Worm (Caenorhabditis elegans) whole organism, L1 larva: Measurements from ENCODE around the gene fbxa-14.

Experiments used
- C04F5.9 ChIP-seq: sonication (generic microtip); optimal IDR thresholded peaks from 2 replicates; lab custom pipeline; 2016; ENCODE audit warnings: missing genetic modification characterization, missing compliant biosample characterization
- aha-1 ChIP-seq: fragments of 150-350 bp; optimal IDR thresholded peaks from 2 replicates; lab custom pipeline; 2014; ENCODE audit warnings: missing biosample characterization, missing genetic modification characterization
- ceh-8 ChIP-seq: fragments of 200-800 bp; sonication (Bioruptor generic); optimal IDR thresholded peaks from 2 replicates; lab custom pipeline; 2018; ENCODE audit warnings: mild to moderate bottlenecking, missing genetic modification characterization, moderate library complexity, missing compliant biosample characterization
- ceh-88 ChIP-seq: fragments of 200-800 bp; sonication (Bioruptor generic); IDR thresholded peaks from 2 replicates; pipeline ENCODE4 v1.3.6; 2022; ENCODE audit warnings: missing genetic modification characterization, missing compliant biosample characterization
- ceh-90 ChIP-seq: sonication (generic microtip); optimal IDR thresholded peaks from 2 replicates; lab custom pipeline; 2016; ENCODE audit warnings: missing genetic modification characterization, missing compliant biosample characterization
- efl-1 ChIP-seq, 4 experiments: fragments of 150-350 bp; optimal IDR thresholded peaks in 3 of 4; peaks in 1 of 4; 1 replicate in 1 of 4; 2 replicates in 3 of 4; lab custom pipeline; 2014; ENCODE audit warnings: missing biosample characterization in 2 of 4, missing genetic modification characterization in 2 of 4, missing genetic modification reagents in 2 of 4
- efl-3 ChIP-seq: fragments of 200-800 bp; sonication (Bioruptor generic); optimal IDR thresholded peaks from 2 replicates; lab custom pipeline; 2018; ENCODE audit warnings: mild to moderate bottlenecking, missing genetic modification characterization, missing compliant biosample characterization
- egl-13 ChIP-seq: sonication (generic microtip); optimal IDR thresholded peaks from 2 replicates; lab custom pipeline; 2016; ENCODE audit warnings: missing genotype, missing genetic modification reagents, missing genetic modification characterization, missing compliant biosample characterization
- elt-2 ChIP-seq: sonication (generic microtip); optimal IDR thresholded peaks from 2 replicates; lab custom pipeline; 2016; ENCODE audit warnings: missing genetic modification characterization, mild to moderate bottlenecking, inconsistent platforms, missing compliant biosample characterization, missing genetic modification reagents
- elt-3 ChIP-seq, 6 experiments: fragments of 150-350 bp in 1 of 6; sonication (generic microtip); optimal IDR thresholded peaks; 2 replicates each; lab custom pipeline; 2017 to 2018; ENCODE audit warnings: missing biosample characterization in 6 of 6, missing genetic modification characterization in 6 of 6, inconsistent platforms in 1 of 6
- fos-1 ChIP-seq: fragments of 150-350 bp; optimal IDR thresholded peaks from 2 replicates; lab custom pipeline; 2014; ENCODE audit warnings: missing biosample characterization, missing genetic modification characterization
- hlh-4 ChIP-seq: sonication (generic microtip); optimal IDR thresholded peaks from 2 replicates; lab custom pipeline; 2016; ENCODE audit warnings: mild to moderate bottlenecking, missing genetic modification characterization, missing compliant biosample characterization
- irx-1 ChIP-seq: sonication (generic microtip); optimal IDR thresholded peaks from 2 replicates; lab custom pipeline; 2016; ENCODE audit warnings: missing genetic modification characterization, missing compliant biosample characterization
- lin-39 ChIP-seq: fragments of 150-350 bp; optimal IDR thresholded peaks from 2 replicates; lab custom pipeline; 2014; ENCODE audit warnings: missing biosample characterization, missing genetic modification reagents, missing genetic modification characterization
- mab-9 ChIP-seq: fragments of 200-800 bp; sonication (Bioruptor generic); IDR thresholded peaks from 2 replicates; pipeline ENCODE4 v1.3.6; 2022; ENCODE audit warnings: missing genetic modification reagents, missing genetic modification characterization, missing compliant biosample characterization
- mdl-1 ChIP-seq, 2 experiments: fragments of 150-350 bp; optimal IDR thresholded peaks; 2 replicates each; lab custom pipeline; 2014 to 2017; ENCODE audit warnings: missing biosample characterization in 2 of 2, missing genetic modification characterization in 2 of 2, inconsistent platforms in 1 of 2
- nhr-12 ChIP-seq: sonication (generic microtip); optimal IDR thresholded peaks from 2 replicates; lab custom pipeline; 2017; ENCODE audit warnings: missing biosample characterization, missing genetic modification characterization
- nhr-19 ChIP-seq: fragments of 200-800 bp; sonication (Bioruptor generic); conservative IDR thresholded peaks from 2 replicates; pipeline ENCODE4 v1.3.6; 2022; ENCODE audit warnings: missing genetic modification characterization, missing compliant biosample characterization
- nhr-20 ChIP-seq: sonication (generic microtip); optimal IDR thresholded peaks from 2 replicates; lab custom pipeline; 2016; ENCODE audit warnings: mild to moderate bottlenecking, missing genetic modification characterization, missing compliant biosample characterization
- nhr-237 ChIP-seq: fragments of 150-350 bp; optimal IDR thresholded peaks from 2 replicates; lab custom pipeline; 2014; ENCODE audit warnings: missing biosample characterization, missing genetic modification characterization
- nhr-28 ChIP-seq: fragments of 150-350 bp; optimal IDR thresholded peaks from 2 replicates; lab custom pipeline; 2014; ENCODE audit warnings: missing biosample characterization, missing genetic modification characterization
- nhr-47 ChIP-seq: sonication (generic microtip); optimal IDR thresholded peaks from 2 replicates; lab custom pipeline; 2016; ENCODE audit warnings: mild to moderate bottlenecking, missing genetic modification characterization, moderate library complexity, missing compliant biosample characterization
- nhr-71 ChIP-seq: sonication (generic microtip); optimal IDR thresholded peaks from 2 replicates; lab custom pipeline; 2016; ENCODE audit warnings: mild to moderate bottlenecking, missing genetic modification characterization, moderate library complexity, missing compliant biosample characterization
- nhr-90 ChIP-seq: sonication (generic microtip); optimal IDR thresholded peaks from 2 replicates; lab custom pipeline; 2016; ENCODE audit warnings: mild to moderate bottlenecking, missing genetic modification characterization, missing compliant biosample characterization; ENCODE audit not compliant: poor library complexity
- skn-1 ChIP-seq: fragments of 150-350 bp; optimal IDR thresholded peaks from 2 replicates; lab custom pipeline; 2014; ENCODE audit warnings: missing biosample characterization, missing genetic modification characterization
- snpc-4 ChIP-seq: fragments of 150-350 bp; optimal IDR thresholded peaks from 2 replicates; lab custom pipeline; 2014; ENCODE audit warnings: missing biosample characterization, missing genetic modification characterization
- sptf-1 ChIP-seq: fragments of 150-350 bp; optimal IDR thresholded peaks from 2 replicates; lab custom pipeline; 2014; ENCODE audit warnings: missing biosample characterization, missing genetic modification characterization
- sup-37 ChIP-seq: fragments of 200-800 bp; sonication (Bioruptor generic); optimal IDR thresholded peaks from 2 replicates; lab custom pipeline; 2018; ENCODE audit warnings: mild to moderate bottlenecking, missing genetic modification characterization, missing compliant biosample characterization
- tlp-1 ChIP-seq: fragments of 150-350 bp; optimal IDR thresholded peaks from 2 replicates; lab custom pipeline; 2014; ENCODE audit warnings: missing biosample characterization, missing genetic modification characterization
- unc-130 ChIP-seq: fragments of 150-350 bp; optimal IDR thresholded peaks from 2 replicates; lab custom pipeline; 2017; ENCODE audit warnings: missing biosample characterization, missing genetic modification characterization, inconsistent platforms
- unc-30 ChIP-seq: sonication (generic microtip); optimal IDR thresholded peaks from 2 replicates; lab custom pipeline; 2017; ENCODE audit warnings: missing biosample characterization, missing genetic modification characterization
- vab-15 ChIP-seq: sonication (generic microtip); optimal IDR thresholded peaks from 2 replicates; lab custom pipeline; 2017; ENCODE audit warnings: missing genotype, mild to moderate bottlenecking, missing genetic modification characterization, missing compliant biosample characterization
- zag-1 ChIP-seq: fragments of 150-350 bp; optimal IDR thresholded peaks from 2 replicates; lab custom pipeline; 2014; ENCODE audit warnings: missing biosample characterization, missing genetic modification characterization
- zip-4 ChIP-seq: fragments of 200-800 bp; sonication (Bioruptor generic); optimal IDR thresholded peaks from 2 replicates; lab custom pipeline; 2018; ENCODE audit warnings: mild to moderate bottlenecking, missing genetic modification characterization, moderate library complexity, missing compliant biosample characterization

The fbxa-14 gene

DNA sequence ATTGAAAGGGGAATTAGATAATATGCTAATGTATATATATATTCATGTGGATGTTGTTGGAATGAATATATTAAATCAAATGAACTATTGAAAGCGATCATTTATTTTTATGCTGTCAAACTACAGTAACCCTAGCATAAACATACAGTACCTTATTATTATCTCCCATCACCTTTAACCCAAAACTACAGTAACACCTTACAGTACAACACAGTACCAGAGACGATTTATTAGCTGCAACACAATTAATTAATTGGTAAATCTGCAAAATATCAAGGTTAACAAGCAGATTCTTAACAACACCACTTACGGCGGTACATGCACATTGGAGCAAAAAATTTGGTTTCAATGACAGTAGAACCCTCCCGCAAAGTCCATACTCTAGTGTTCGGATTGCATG is 30.9 kb upstream of the fbxa-14 start, which contains the start of gene Y82E9BL.1:
Y82E9BL.1 (minus strand) TSS at position 101 of the 400 bp plus-strand sequence.
- TF ChIP-seq elt-2 (tag; lab: Kevin White, UChicago) (no peak), nhr-47 (tag; lab: Kevin White, UChicago) (no peak), vab-15 (tag; lab: Kevin White, UChicago) (no peak), unc-30 (no peak), elt-3 (tag; optimal IDR thresholded peaks at IDR 0.05; lab: Kevin White, UChicago) (no peak), ceh-90 (tag; lab: Kevin White, UChicago) (no peak), nhr-71 (tag; lab: Kevin White, UChicago) (no peak), skn-1 (tag; lab: Kevin White, UChicago) (no peak), nhr-12 (tag; lab: Kevin White, UChicago) (no peak), ceh-8 (GFP tag; lab: Kevin White, UChicago) (no peak), mab-9 (GFP tag; lab: Robert Waterston, UW) (no peak)

DNA sequence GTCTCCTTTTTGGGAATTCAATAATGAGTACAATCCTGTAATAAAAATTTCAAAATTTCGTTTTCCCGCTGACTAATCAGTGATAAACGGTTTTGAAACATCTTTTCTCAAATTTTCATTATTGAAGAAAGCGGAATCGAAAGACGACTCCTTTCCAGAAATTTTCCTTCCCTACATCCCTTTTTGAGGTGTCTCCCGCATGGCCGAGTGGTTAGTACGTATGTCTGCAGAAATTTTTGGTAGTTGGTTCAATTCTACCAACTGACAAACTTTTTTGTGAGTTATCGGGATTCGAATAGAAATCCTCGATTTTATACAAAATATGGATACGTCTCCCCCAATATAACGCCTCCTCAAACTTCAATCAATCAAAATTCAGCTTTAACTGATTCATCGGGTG is 30.1 kb upstream of the fbxa-14 start:
- TF ChIP-seq skn-1 (tag; lab: Kevin White, UChicago) = no peak
- TF ChIP-seq aha-1 (tag; lab: Kevin White, UChicago) = no peak
- no peak for TF ChIP-seq sptf-1
- no peak for TF ChIP-seq tlp-1 (tag; lab: Kevin White, UChicago)
- TF ChIP-seq vab-15 (tag; lab: Kevin White, UChicago) = no peak
- TF ChIP-seq nhr-90 (tag; lab: Kevin White, UChicago) = no peak
- TF ChIP-seq C04F5.9 (tag; lab: Kevin White, UChicago) = no peak
- no peak for TF ChIP-seq hlh-4 (tag; lab: Kevin White, UChicago)
- TF ChIP-seq zip-4 (GFP tag; lab: Kevin White, UChicago) = no peak
- no peak for TF ChIP-seq fos-1 (tag; lab: Kevin White, UChicago)
- no peak for TF ChIP-seq ceh-88 (GFP tag; lab: Robert Waterston, UW)
- TF ChIP-seq egl-13 (tag; lab: Kevin White, UChicago) = no peak
- no peak for TF ChIP-seq mdl-1 (tag; optimal IDR thresholded peaks at IDR 0.05; lab: Kevin White, UChicago)
- TF ChIP-seq nhr-237 (tag; lab: Kevin White, UChicago) = no peak
- no peak for TF ChIP-seq nhr-28 (tag; lab: Kevin White, UChicago)

DNA sequence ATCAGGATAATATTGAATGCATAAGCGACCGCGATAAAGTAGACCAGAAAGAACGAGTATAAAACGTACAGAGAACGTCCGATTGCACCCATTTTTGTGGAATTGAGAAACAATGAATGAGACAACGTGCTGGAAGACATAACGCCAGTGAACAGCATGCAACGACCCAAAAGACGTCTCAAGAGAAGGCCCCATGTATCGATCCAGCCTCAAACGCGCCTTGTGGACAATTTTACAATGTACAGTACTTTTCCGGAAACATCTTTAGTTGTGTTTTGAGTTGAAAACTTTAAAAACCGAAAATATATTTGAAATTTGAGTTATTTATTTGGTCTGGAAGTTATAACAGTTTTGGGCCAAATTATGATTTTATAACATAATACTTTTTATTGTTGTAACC is 26.3 kb upstream of the fbxa-14 start, which contains the start of gene Y82E9BL.3:
Y82E9BL.3 (minus strand) TSS at position 101 of the 400 bp plus-strand sequence.
- TF ChIP-seq efl-1 (optimal IDR thresholded peaks at IDR 0.05; lab: Kevin White, UChicago) (no peak), efl-1 (GFP tag; optimal IDR thresholded peaks at IDR 0.05 in 1 of 2; lab: Kevin White, UChicago) (peak in 1 of 2 experiments; percentile 62), snpc-4 (tag; lab: Kevin White, UChicago) (no peak)

DNA sequence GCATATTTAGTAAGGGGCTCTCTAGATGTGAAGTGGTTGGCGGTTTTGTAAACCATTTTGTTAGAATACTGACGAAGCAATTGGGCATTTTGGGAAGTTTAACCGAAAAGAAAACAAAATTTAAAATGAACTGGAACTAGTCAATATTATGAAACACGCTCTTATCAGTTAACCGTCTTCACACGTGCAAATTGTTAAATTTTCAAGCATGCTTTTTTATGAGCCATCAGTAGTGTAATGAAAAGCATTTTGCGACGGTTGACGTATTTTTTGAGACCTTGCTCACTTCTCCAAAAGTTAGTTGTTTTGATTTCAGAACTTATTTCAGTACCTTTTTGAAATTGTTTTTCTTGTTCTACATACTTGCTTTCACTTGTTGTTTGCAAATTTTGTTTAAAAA is 24.9 kb upstream of the fbxa-14 start, which contains the start of gene fbxa-25:
fbxa-25 (minus strand) TSS at position 138 of the 400 bp plus-strand sequence.
- peak; percentile 5 for TF ChIP-seq elt-2 (tag; lab: Kevin White, UChicago)
- TF ChIP-seq unc-130 (tag; lab: Kevin White, UChicago) = no peak
- TF ChIP-seq efl-1 (optimal IDR thresholded peaks at IDR 0.05; lab: Kevin White, UChicago) = no peak
- peak in 1 of 2 experiments; percentile 51 for TF ChIP-seq efl-1 (GFP tag; optimal IDR thresholded peaks at IDR 0.05 in 1 of 2; lab: Kevin White, UChicago)

DNA sequence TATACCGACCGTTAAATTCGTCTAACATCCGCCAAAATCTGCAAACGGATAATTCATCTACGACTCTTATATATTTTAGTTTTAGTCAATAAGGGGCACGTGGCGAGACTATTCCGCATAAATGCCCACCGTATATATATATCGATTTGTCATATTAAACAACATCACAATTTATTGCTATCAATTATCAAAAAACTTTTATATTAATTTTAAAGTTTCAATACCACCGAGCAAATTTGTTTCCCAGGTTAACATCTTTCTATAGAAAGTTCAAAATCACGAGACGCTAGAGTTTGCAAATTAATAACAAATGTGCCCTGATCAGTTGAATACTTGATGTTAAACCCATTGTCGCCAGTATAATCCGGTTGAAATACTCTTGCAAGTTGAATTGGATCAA is 23.1 kb upstream of the fbxa-14 start, which contains the start of gene Y82E9BL.5:
Y82E9BL.5 (minus strand) TSS at position 101 of the 400 bp plus-strand sequence.
- TF ChIP-seq elt-2 (tag; lab: Kevin White, UChicago) = no peak
- TF ChIP-seq ceh-8 (GFP tag; lab: Kevin White, UChicago) = no peak
- TF ChIP-seq efl-3 (GFP tag; lab: Kevin White, UChicago) = no peak
- TF ChIP-seq sup-37 = no peak
- TF ChIP-seq irx-1 (tag; lab: Kevin White, UChicago) = no peak
- TF ChIP-seq zag-1 (tag; lab: Kevin White, UChicago) = no peak
- TF ChIP-seq lin-39 (tag; lab: Kevin White, UChicago) = no peak
- no peak for TF ChIP-seq nhr-20 (tag; lab: Kevin White, UChicago)
- no peak for TF ChIP-seq nhr-19 (GFP tag; lab: Robert Waterston, UW)
